Worm (Caenorhabditis elegans) whole organism, young adult: ENCODE measurements around the gene eng-1.

Experiments used
- B0035.1 ChIP-seq: sonication (generic microtip); optimal IDR thresholded peaks from 2 replicates; lab custom pipeline; 2016; ENCODE audit warnings: missing genetic modification characterization, mild to moderate bottlenecking, missing compliant biosample characterization, missing genotype, missing genetic modification reagents
- B0336.3 ChIP-seq: fragments of 200-800 bp; sonication (Bioruptor generic); IDR thresholded peaks from 2 replicates; pipeline ENCODE4 v1.3.6; 2022; ENCODE audit warnings: missing genetic modification characterization, missing compliant biosample characterization
- F37B4.10 ChIP-seq: fragments of 200-800 bp; sonication (Bioruptor generic); IDR thresholded peaks from 2 replicates; pipeline ENCODE4 v1.3.6; 2022; ENCODE audit warnings: missing genetic modification characterization, missing compliant biosample characterization
- F52B5.7 ChIP-seq: sonication (generic microtip); optimal IDR thresholded peaks from 2 replicates; lab custom pipeline; 2016; ENCODE audit warnings: mild to moderate bottlenecking, missing genetic modification characterization, missing compliant biosample characterization
- K11D2.4 ChIP-seq: fragments of 200-800 bp; sonication (Bioruptor generic); IDR thresholded peaks from 2 replicates; pipeline ENCODE4 v1.3.6; 2022; ENCODE audit warnings: missing genetic modification reagents, missing genetic modification characterization, missing compliant biosample characterization
- T07F8.4 ChIP-seq: sonication (generic microtip); optimal IDR thresholded peaks from 2 replicates; lab custom pipeline; 2016; ENCODE audit warnings: mild to moderate bottlenecking, missing genetic modification characterization, moderate library complexity, missing compliant biosample characterization
- T26A5.8 ChIP-seq: sonication (generic microtip); optimal IDR thresholded peaks from 2 replicates; lab custom pipeline; 2016; ENCODE audit warnings: missing genetic modification characterization, missing compliant biosample characterization
- Y53F4B.3 ChIP-seq: fragments of 200-800 bp; sonication (Bioruptor generic); IDR thresholded peaks from 2 replicates; pipeline ENCODE4 v1.3.6; 2022; ENCODE audit warnings: missing genetic modification reagents, missing genetic modification characterization, missing compliant biosample characterization
- Y53G8AR.9 ChIP-seq: fragments of 200-800 bp; sonication (Bioruptor generic); conservative IDR thresholded peaks from 2 replicates; pipeline ENCODE4 v1.3.6; 2022; ENCODE audit warnings: missing genetic modification reagents, missing genetic modification characterization, missing compliant biosample characterization
- Y95B8A.8 ChIP-seq: fragments of 200-800 bp; sonication (Bioruptor generic); IDR thresholded peaks from 2 replicates; pipeline ENCODE4 v1.3.6; 2022; ENCODE audit warnings: missing genetic modification reagents, missing genetic modification characterization, missing compliant biosample characterization
- akir-1 ChIP-seq: fragments of 200-800 bp; sonication (Bioruptor generic); optimal IDR thresholded peaks from 2 replicates; lab custom pipeline; 2018; ENCODE audit warnings: mild to moderate bottlenecking, missing genetic modification characterization, moderate library complexity, missing compliant biosample characterization
- ama-1 ChIP-seq, 3 experiments: fragments of 150-350 bp in 1 of 3; sonication (generic microtip) in 2 of 3; optimal IDR thresholded peaks; 2 replicates each; lab custom pipeline; 2014 to 2018; ENCODE audit warnings: missing biosample characterization in 2 of 3, missing genetic modification characterization in 2 of 3, missing genetic modification reagents in 2 of 3
- atf-7 ChIP-seq: sonication (generic microtip); optimal IDR thresholded peaks from 2 replicates; lab custom pipeline; 2017; ENCODE audit warnings: mild to moderate bottlenecking, missing genetic modification characterization, missing compliant biosample characterization
- attf-6 ChIP-seq: fragments of 200-800 bp; sonication (Bioruptor generic); IDR thresholded peaks from 2 replicates; pipeline ENCODE4 v1.3.6; 2022; ENCODE audit warnings: missing genetic modification reagents, missing genetic modification characterization, missing compliant biosample characterization
- bed-2 ChIP-seq: fragments of 200-800 bp; sonication (Bioruptor generic); IDR thresholded peaks from 2 replicates; pipeline ENCODE4 v1.3.6; 2022; ENCODE audit warnings: missing genetic modification reagents, missing genetic modification characterization, missing compliant biosample characterization
- cebp-1 ChIP-seq, 2 experiments: fragments of 200-800 bp in 1 of 2; sonication (Bioruptor generic) in 1 of 2; sonication (generic microtip) in 1 of 2; IDR thresholded peaks in 1 of 2; optimal IDR thresholded peaks in 1 of 2; 2 replicates each; pipeline versions ENCODE4 v1.3.6 to Lab custom; 2017 to 2022; ENCODE audit warnings: missing compliant biosample characterization in 2 of 2, missing genetic modification characterization in 2 of 2, mild to moderate bottlenecking in 1 of 2, missing genetic modification reagents in 1 of 2, moderate library complexity in 1 of 2
- ceh-27 ChIP-seq: fragments of 200-800 bp; sonication (Bioruptor generic); optimal IDR thresholded peaks from 2 replicates; lab custom pipeline; 2018; ENCODE audit warnings: mild to moderate bottlenecking, missing genetic modification characterization, moderate library complexity, missing compliant biosample characterization
- ceh-58 ChIP-seq: fragments of 200-800 bp; sonication (Bioruptor generic); IDR thresholded peaks from 2 replicates; pipeline ENCODE4 v1.3.6; 2022; ENCODE audit warnings: missing genetic modification characterization, missing compliant biosample characterization
- ceh-79 ChIP-seq: sonication (generic microtip); optimal IDR thresholded peaks from 2 replicates; lab custom pipeline; 2017; ENCODE audit warnings: mild to moderate bottlenecking, missing genetic modification characterization, missing compliant biosample characterization
- chd-7 ChIP-seq: sonication (generic microtip); optimal IDR thresholded peaks from 2 replicates; lab custom pipeline; 2016; ENCODE audit warnings: mild to moderate bottlenecking, missing genetic modification characterization, moderate library complexity, missing compliant biosample characterization
- dox-1 ChIP-seq: fragments of 200-800 bp; sonication (Bioruptor generic); IDR thresholded peaks from 2 replicates; pipeline ENCODE4 v1.3.6; 2022; ENCODE audit warnings: missing genetic modification reagents, missing genetic modification characterization, missing compliant biosample characterization
- egl-44 ChIP-seq: fragments of 200-800 bp; sonication (Bioruptor generic); IDR thresholded peaks from 2 replicates; pipeline ENCODE4 v1.3.6; 2022; ENCODE audit warnings: missing genetic modification reagents, missing genetic modification characterization, missing compliant biosample characterization
- ekl-4 ChIP-seq: fragments of 200-800 bp; sonication (Bioruptor generic); IDR thresholded peaks from 2 replicates; pipeline ENCODE4 v1.3.6; 2022; ENCODE audit warnings: missing genetic modification reagents, missing genetic modification characterization, missing compliant biosample characterization
- ets-4 ChIP-seq: fragments of 200-800 bp; sonication (Bioruptor generic); optimal IDR thresholded peaks from 2 replicates; lab custom pipeline; 2018; ENCODE audit warnings: mild to moderate bottlenecking, missing genetic modification characterization, missing compliant biosample characterization
- fkh-3 ChIP-seq: sonication (generic microtip); optimal IDR thresholded peaks from 2 replicates; lab custom pipeline; 2016; ENCODE audit warnings: mild to moderate bottlenecking, missing genetic modification characterization, missing compliant biosample characterization
- hlh-26 ChIP-seq: fragments of 200-800 bp; sonication (Bioruptor generic); conservative IDR thresholded peaks from 2 replicates; pipeline ENCODE4 v1.3.6; 2022; ENCODE audit warnings: missing genetic modification reagents, missing genetic modification characterization, missing compliant biosample characterization
- lag-1 ChIP-seq: fragments of 200-800 bp; sonication (Bioruptor generic); IDR thresholded peaks from 2 replicates; pipeline ENCODE4 v1.3.6; 2022; ENCODE audit warnings: missing genetic modification reagents, missing genetic modification characterization, missing compliant biosample characterization
- let-526 ChIP-seq: fragments of 200-800 bp; sonication (Bioruptor generic); IDR thresholded peaks from 2 replicates; pipeline ENCODE4 v1.3.6; 2022; ENCODE audit warnings: missing genetic modification reagents, missing genetic modification characterization, missing compliant biosample characterization
- lsy-27 ChIP-seq: sonication (generic microtip); optimal IDR thresholded peaks from 2 replicates; lab custom pipeline; 2017; ENCODE audit warnings: missing genetic modification characterization, mild to moderate bottlenecking, missing compliant biosample characterization, antibody characterized with exemption, missing genotype, borderline replicate concordance; ENCODE audit not compliant: insufficient read depth
- madf-3 ChIP-seq: fragments of 200-800 bp; sonication (Bioruptor generic); IDR thresholded peaks from 2 replicates; pipeline ENCODE4 v1.3.6; 2022; ENCODE audit warnings: missing genetic modification reagents, missing genetic modification characterization, missing compliant biosample characterization
- madf-8 ChIP-seq: fragments of 200-800 bp; sonication (Bioruptor generic); conservative IDR thresholded peaks from 2 replicates; pipeline ENCODE4 v1.3.6; 2022; ENCODE audit warnings: missing genetic modification reagents, missing genetic modification characterization, missing compliant biosample characterization
- mcd-1 ChIP-seq: fragments of 200-800 bp; sonication (Bioruptor generic); IDR thresholded peaks from 2 replicates; pipeline ENCODE4 v1.3.6; 2022; ENCODE audit warnings: missing genetic modification reagents, missing genetic modification characterization, missing compliant biosample characterization
- mel-28 ChIP-seq: sonication (generic microtip); optimal IDR thresholded peaks from 2 replicates; lab custom pipeline; 2016; ENCODE audit warnings: borderline replicate concordance, mild to moderate bottlenecking, missing genetic modification characterization, missing compliant biosample characterization
- pbrm-1 ChIP-seq: fragments of 200-800 bp; sonication (Bioruptor generic); IDR thresholded peaks from 2 replicates; pipeline ENCODE4 v1.3.6; 2022; ENCODE audit warnings: missing genetic modification reagents, missing genetic modification characterization, missing compliant biosample characterization
- rec-8 ChIP-seq, 2 experiments: sonication (generic microtip); optimal IDR thresholded peaks; 2 replicates each; lab custom pipeline; 2016; ENCODE audit warnings: mild to moderate bottlenecking in 2 of 2, missing genetic modification characterization in 2 of 2, missing genetic modification reagents in 2 of 2, missing genotype in 2 of 2, missing biosample characterization in 1 of 2, missing compliant biosample characterization in 1 of 2, moderate library complexity in 1 of 2
- snpc-1.1 ChIP-seq: sonication (generic microtip); optimal IDR thresholded peaks from 2 replicates; lab custom pipeline; 2017; ENCODE audit warnings: missing genetic modification characterization, mild to moderate bottlenecking, missing compliant biosample characterization, antibody characterized with exemption, moderate library complexity, missing genotype, missing genetic modification reagents; ENCODE audit not compliant: insufficient read depth
- snpc-4 ChIP-seq, 5 experiments: fragments of 150-350 bp in 1 of 5; sonication (generic microtip) in 4 of 5; optimal IDR thresholded peaks; 2 replicates each; lab custom pipeline; 2014 to 2018; ENCODE audit warnings: missing genetic modification characterization in 5 of 5, missing biosample characterization in 3 of 5, antibody characterized with exemption in 2 of 5, mild to moderate bottlenecking in 2 of 5, missing compliant biosample characterization in 2 of 5, missing genotype in 2 of 5, moderate library complexity in 2 of 5, missing genetic modification reagents in 1 of 5
- somi-1 ChIP-seq: fragments of 200-800 bp; sonication (Bioruptor generic); optimal IDR thresholded peaks from 2 replicates; lab custom pipeline; 2018; ENCODE audit warnings: mild to moderate bottlenecking, missing genetic modification characterization, missing compliant biosample characterization
- sptf-2 ChIP-seq: fragments of 200-800 bp; sonication (Bioruptor generic); optimal IDR thresholded peaks from 2 replicates; lab custom pipeline; 2018; ENCODE audit warnings: mild to moderate bottlenecking, missing genetic modification characterization, missing compliant biosample characterization
- tbp1 ChIP-seq: fragments of 200-800 bp; sonication (Bioruptor generic); optimal IDR thresholded peaks from 2 replicates; lab custom pipeline; 2018; ENCODE audit warnings: mild to moderate bottlenecking, missing genetic modification characterization, missing compliant biosample characterization
- unc-130 ChIP-seq: sonication (generic microtip); optimal IDR thresholded peaks from 2 replicates; lab custom pipeline; 2016; ENCODE audit warnings: missing genetic modification reagents, missing genetic modification characterization, missing compliant biosample characterization
- unc-62 ChIP-seq: fragments of 150-350 bp; optimal IDR thresholded peaks from 2 replicates; lab custom pipeline; 2014; ENCODE audit warnings: missing biosample characterization, missing genetic modification reagents, missing genetic modification characterization
- zim-3 ChIP-seq: sonication (generic microtip); optimal IDR thresholded peaks from 2 replicates; lab custom pipeline; 2017; ENCODE audit warnings: mild to moderate bottlenecking, missing genetic modification characterization, moderate library complexity, missing compliant biosample characterization
- ztf-18 ChIP-seq: sonication (generic microtip); optimal IDR thresholded peaks from 2 replicates; lab custom pipeline; 2016; ENCODE audit warnings: missing genotype, mild to moderate bottlenecking, missing genetic modification characterization, missing compliant biosample characterization
- ztf-26 ChIP-seq: sonication (generic microtip); optimal IDR thresholded peaks from 2 replicates; lab custom pipeline; 2017; ENCODE audit warnings: missing genetic modification characterization, missing compliant biosample characterization
- ztf-28 ChIP-seq: fragments of 200-800 bp; sonication (Bioruptor generic); IDR thresholded peaks from 2 replicates; pipeline ENCODE4 v1.3.6; 2022; ENCODE audit warnings: missing genetic modification reagents, missing genetic modification characterization, missing compliant biosample characterization

Gene eng-1

DNA sequence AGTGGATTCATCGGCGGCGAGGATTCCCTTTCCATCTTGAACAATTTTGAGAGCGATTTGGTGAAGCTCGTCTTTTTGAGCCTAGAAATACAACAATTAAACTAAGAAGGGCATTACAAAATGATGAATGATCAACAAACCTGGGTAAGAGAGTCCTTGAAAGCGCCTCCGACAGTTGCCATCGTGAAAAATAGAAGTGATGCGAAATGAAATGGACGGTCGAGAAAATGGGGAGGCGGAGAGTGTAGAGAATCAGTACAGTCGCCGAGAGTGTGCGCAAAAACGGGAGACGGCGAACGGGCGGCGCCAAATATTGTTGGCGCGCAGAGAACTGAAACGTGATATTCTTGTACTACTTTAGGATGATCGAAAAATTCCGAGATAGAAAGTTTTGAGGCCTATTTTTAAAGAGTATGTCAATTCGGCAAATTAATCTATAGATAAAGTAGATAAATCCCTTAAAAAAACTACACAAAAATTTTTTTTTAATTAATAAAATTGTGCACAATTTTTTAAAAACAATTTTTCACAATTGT lies 7.9 kb upstream of the eng-1 start, which contains the start of gene aldo-2 (continued):
- peak; percentile 87 for TF ChIP-seq ekl-4
- no peak for TF ChIP-seq ceh-58 (GFP tag; lab: Robert Waterston, UW)
- TF ChIP-seq madf-8 (GFP tag; lab: Robert Waterston, UW) = peak; percentile 97
- peak; percentile 69 for TF ChIP-seq mcd-1 (GFP tag; lab: Robert Waterston, UW)
- no peak for TF ChIP-seq lsy-27 (tag; lab: Kevin White, UChicago)
- TF ChIP-seq ama-1 (optimal IDR thresholded peaks at IDR 0.05; lab: Kevin White, UChicago) = peak; percentile 53
- peak in 1 of 2 experiments; percentile 15 for TF ChIP-seq ama-1 (GFP tag; optimal IDR thresholded peaks at IDR 0.05; lab: Kevin White, UChicago)
- no peak for TF ChIP-seq T26A5.8 (tag; lab: Kevin White, UChicago)
- no peak for TF ChIP-seq B0035.1 (tag; lab: Kevin White, UChicago)
- TF ChIP-seq Y53F4B.3 (GFP tag; lab: Robert Waterston, UW) = no peak
- no peak for TF ChIP-seq chd-7 (tag; lab: Kevin White, UChicago)
- peak; percentile 84; the same call in 1 of the 2 replicates for TF ChIP-seq Y53G8AR.9 (GFP tag; lab: Robert Waterston, UW)
- peak; percentile 37 for TF ChIP-seq ztf-18 (tag; lab: Kevin White, UChicago)
- peak; percentile 92 for TF ChIP-seq Y95B8A.8 (GFP tag; lab: Robert Waterston, UW)
- no peak for TF ChIP-seq hlh-26 (GFP tag; lab: Robert Waterston, UW)
- no peak for TF ChIP-seq let-526 (GFP tag; lab: Robert Waterston, UW)
- peak; percentile 41; the same call in 1 of the 2 replicates for TF ChIP-seq attf-6 (GFP tag; lab: Robert Waterston, UW)
- no peak for TF ChIP-seq snpc-1.1 (tag; lab: Kevin White, UChicago)
- peak; percentile 42 for TF ChIP-seq ceh-27 (GFP tag; lab: Kevin White, UChicago)
- peak; percentile 56; the same call in 1 of the 2 replicates for TF ChIP-seq pbrm-1
- TF ChIP-seq F37B4.10 = no peak
- no peak for TF ChIP-seq ets-4 (GFP tag; lab: Kevin White, UChicago)
- no peak for TF ChIP-seq somi-1
- TF ChIP-seq ztf-26 (tag; lab: Kevin White, UChicago) = peak; percentile 25
- peak; percentile 67 for TF ChIP-seq unc-130 (GFP tag; lab: Kevin White, UChicago)
- TF ChIP-seq ceh-79 = no peak
- no peak for TF ChIP-seq lag-1 (GFP tag; lab: Robert Waterston, UW)
- TF ChIP-seq B0336.3 (GFP tag; lab: Robert Waterston, UW) = 0 out of 2 replicates have a peak, but pooled peaks have one; percentile 58
- TF ChIP-seq tbp1 (GFP tag; lab: Kevin White, UChicago) = peak; percentile 55
- TF ChIP-seq sptf-2 (GFP tag; lab: Kevin White, UChicago) = no peak
- TF ChIP-seq madf-3 (GFP tag; lab: Robert Waterston, UW) = peak; percentile 92
- no peak for TF ChIP-seq unc-62 (GFP tag; lab: Kevin White, UChicago)
- TF ChIP-seq fkh-3 (tag; lab: Kevin White, UChicago) = no peak
- no peak for TF ChIP-seq cebp-1 (GFP tag; IDR thresholded peaks at IDR 0.05; lab: Robert Waterston, UW)
- TF ChIP-seq cebp-1 (tag; optimal IDR thresholded peaks at IDR 0.05; lab: Kevin White, UChicago) = peak; percentile 42
- TF ChIP-seq zim-3 (tag; lab: Kevin White, UChicago) = peak; percentile 39
- TF ChIP-seq atf-7 (tag; lab: Kevin White, UChicago) = no peak
- no peak for TF ChIP-seq snpc-4 (GFP tag; optimal IDR thresholded peaks at IDR 0.05; lab: Kevin White, UChicago)
- peak in 2 of 4 experiments; percentile 39 to 42 for TF ChIP-seq snpc-4 (tag; optimal IDR thresholded peaks at IDR 0.05; lab: Kevin White, UChicago)
- no peak for TF ChIP-seq akir-1 (GFP tag; lab: Kevin White, UChicago)
- TF ChIP-seq ztf-28 (GFP tag; lab: Robert Waterston, UW) = peak; percentile 50; the same call in 1 of the 2 replicates
- no peak for TF ChIP-seq mel-28 (tag; lab: Kevin White, UChicago)
- TF ChIP-seq K11D2.4 (GFP tag; lab: Robert Waterston, UW) = no peak
- TF ChIP-seq rec-8 (tag; optimal IDR thresholded peaks at IDR 0.05; lab: Kevin White, UChicago) = no peak
- no peak for TF ChIP-seq T07F8.4 (tag; lab: Kevin White, UChicago)
- TF ChIP-seq F52B5.7 (tag; lab: Kevin White, UChicago) = no peak
- TF ChIP-seq bed-2 (GFP tag; lab: Robert Waterston, UW) = no peak
- TF ChIP-seq egl-44 (GFP tag; lab: Robert Waterston, UW) = peak; percentile 44; the same call in 1 of the 2 replicates
- peak; percentile 86 for TF ChIP-seq dox-1
